Worm (Caenorhabditis elegans) whole organism, L4 larva: ENCODE data around the gene F33E11.3.

ENCODE experiments used
- T26A8.4 ChIP-seq: fragments of 200-800 bp; sonication (Bioruptor generic); IDR thresholded peaks from 2 replicates; pipeline ENCODE4 v1.3.6; 2022; ENCODE audit warnings: missing genetic modification characterization, missing compliant biosample characterization
- ceh-82 ChIP-seq: sonication (generic microtip); optimal IDR thresholded peaks from 2 replicates; lab custom pipeline; 2017; ENCODE audit warnings: missing biosample characterization, missing genetic modification characterization
- skn-1 ChIP-seq: fragments of 150-350 bp; optimal IDR thresholded peaks from 2 replicates; lab custom pipeline; 2014; ENCODE audit warnings: missing biosample characterization, missing genetic modification characterization

DNA sequence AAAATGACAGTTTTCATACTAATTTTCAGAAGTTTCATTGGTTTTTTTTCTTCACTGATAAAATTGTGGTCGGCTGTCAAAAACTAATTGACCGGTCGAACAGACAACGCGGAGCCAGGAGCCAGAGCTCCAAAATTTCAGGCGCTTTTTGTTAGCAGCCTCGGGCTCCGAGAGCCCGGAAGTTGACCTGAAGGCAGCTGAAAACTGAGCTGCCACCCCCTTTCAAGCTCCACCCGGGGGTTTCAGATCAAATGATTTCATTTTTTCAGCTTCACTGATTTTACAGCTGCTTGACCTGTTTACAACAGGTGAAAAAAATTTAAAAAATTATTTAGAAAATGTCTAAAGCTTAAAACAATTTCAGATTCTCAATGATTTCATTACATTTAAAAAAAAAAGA lies 37.8 kb upstream of the F33E11.3 start:
- no peak for TF ChIP-seq ceh-82 (tag; lab: Kevin White, UChicago)
- no peak for TF ChIP-seq skn-1 (tag; lab: Kevin White, UChicago)
- TF ChIP-seq T26A8.4 (GFP tag; lab: Robert Waterston, UW), result no peak
